Fruit fly (Drosophila melanogaster) whole organism, embryonic: ENCODE measurements around the gene Ing3.

ENCODE experiments used
- Awh ChIP-seq: fragments of 200-800 bp; sonication (Bioruptor generic); IDR thresholded peaks from 2 replicates; pipeline ENCODE4, ENCODE4 v1.3.6; 2022; ENCODE audit warnings: missing biosample characterization, missing genetic modification characterization
- BtbVII ChIP-seq: fragments of 200-800 bp; sonication (Bioruptor generic); optimal IDR thresholded peaks from 3 replicates; lab custom pipeline; 2017; ENCODE audit warnings: missing biosample characterization, mild to moderate bottlenecking, missing genetic modification characterization
- CG15073 ChIP-seq: fragments of 200-800 bp; sonication (Bioruptor generic); optimal IDR thresholded peaks from 2 replicates; lab custom pipeline; 2016; ENCODE audit warnings: missing biosample characterization, missing genetic modification characterization
- CG30403 ChIP-seq: fragments of 200-800 bp; sonication (Bioruptor generic); optimal IDR thresholded peaks from 3 replicates; lab custom pipeline; 2016; ENCODE audit warnings: missing biosample characterization, missing genetic modification characterization
- CG4854 ChIP-seq: fragments of 200-800 bp; sonication (Bioruptor generic); optimal IDR thresholded peaks from 2 replicates; lab custom pipeline; 2016; ENCODE audit warnings: missing biosample characterization, missing genetic modification characterization, inconsistent platforms
- Dref ChIP-seq: fragments of 200-800 bp; sonication (Bioruptor generic); IDR thresholded peaks from 2 replicates; pipeline ENCODE4 v1.3.6; 2022; ENCODE audit warnings: missing biosample characterization, missing genetic modification characterization
- Hand ChIP-seq: fragments of 200-800 bp; sonication (Bioruptor generic); optimal IDR thresholded peaks from 2 replicates; lab custom pipeline; 2017; ENCODE audit warnings: mild to moderate bottlenecking, missing biosample characterization, missing genetic modification reagents, missing genetic modification characterization
- Hsf ChIP-seq: fragments of 200-800 bp; sonication (Bioruptor generic); optimal IDR thresholded peaks from 3 replicates; lab custom pipeline; 2016; ENCODE audit warnings: missing biosample characterization, missing genetic modification characterization
- Ssrp ChIP-seq: fragments of 200-800 bp; sonication (Bioruptor generic); optimal IDR thresholded peaks from 2 replicates; lab custom pipeline; 2018; ENCODE audit warnings: missing biosample characterization, mild to moderate bottlenecking, missing genetic modification characterization, moderate library complexity
- YL-1 ChIP-seq: fragments of 200-800 bp; sonication (Bioruptor generic); optimal IDR thresholded peaks from 3 replicates; lab custom pipeline; 2017; ENCODE audit warnings: missing biosample characterization, mild to moderate bottlenecking, missing genetic modification characterization
- abd-A ChIP-seq: fragments of 200-800 bp; sonication (Bioruptor generic); optimal IDR thresholded peaks from 3 replicates; lab custom pipeline; 2019; ENCODE audit warnings: missing biosample characterization, mild to moderate bottlenecking, missing genetic modification characterization, moderate library complexity
- fd64A ChIP-seq: fragments of 200-800 bp; sonication (Bioruptor generic); optimal IDR thresholded peaks from 3 replicates; lab custom pipeline; 2018; ENCODE audit warnings: missing biosample characterization, mild to moderate bottlenecking, missing genetic modification characterization

DNA sequence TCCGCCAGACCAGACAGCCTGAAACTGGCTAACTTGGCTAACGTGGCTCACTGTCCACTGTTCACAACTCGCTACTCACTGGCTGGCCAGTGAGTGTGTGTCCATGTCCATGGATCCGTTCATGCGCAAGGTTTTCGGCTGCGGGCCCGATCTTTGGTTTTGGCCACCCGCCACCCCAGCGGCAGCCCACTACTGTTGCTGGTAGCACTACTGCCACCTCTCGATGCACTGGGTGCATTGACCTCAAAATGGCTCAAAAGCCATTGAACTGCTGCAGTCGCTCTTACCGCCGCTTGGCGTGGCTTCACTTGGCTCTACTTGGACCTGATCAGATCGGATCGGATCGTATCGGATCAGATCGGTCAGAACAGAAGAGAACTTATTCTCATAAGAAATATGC is 28.5 kb upstream of the Ing3 start:
- TF ChIP-seq Hsf (GFP tag; lab: Kevin White, UChicago): no peak
- no peak for TF ChIP-seq Dref (GFP tag; lab: Robert Waterston, UW)
- TF ChIP-seq Ssrp (tag; lab: Kevin White, UChicago): no peak
- TF ChIP-seq CG4854 (GFP tag; lab: Kevin White, UChicago): no peak
- TF ChIP-seq CG30403 (GFP tag; lab: Kevin White, UChicago): no peak
- no peak for TF ChIP-seq fd64A (GFP tag; lab: Kevin White, UChicago)
- TF ChIP-seq CG15073: no peak
- TF ChIP-seq YL-1 (GFP tag; lab: Kevin White, UChicago): no peak
- TF ChIP-seq Awh (GFP tag; lab: Robert Waterston, UW): no peak
- no peak for TF ChIP-seq BtbVII (GFP tag; lab: Kevin White, UChicago)
- TF ChIP-seq Hand (GFP tag; lab: Kevin White, UChicago): no peak
- no peak for TF ChIP-seq abd-A (tag; lab: Kevin White, UChicago)
